Worm (Caenorhabditis elegans) whole organism, late embryonic: ENCODE results near the gene npp-26.
A peak's percentile ranks its signal among the peaks of the same experiment; 100 is the strongest.

ENCODE experiments used
- F13H6.1 ChIP-seq: sonication (generic microtip); optimal IDR thresholded peaks from 2 replicates; lab custom pipeline; 2016; ENCODE audit warnings: missing genetic modification characterization, missing compliant biosample characterization
- K02D7.2 ChIP-seq: sonication (generic microtip); optimal IDR thresholded peaks from 2 replicates; lab custom pipeline; 2017; ENCODE audit warnings: mild to moderate bottlenecking, missing genetic modification characterization, missing compliant biosample characterization
- T23F11.4 ChIP-seq: fragments of 200-800 bp; sonication (Bioruptor generic); optimal IDR thresholded peaks from 2 replicates; lab custom pipeline; 2018; ENCODE audit warnings: mild to moderate bottlenecking, missing genetic modification characterization, missing compliant biosample characterization
- Y22D7AL.16 ChIP-seq: sonication (generic microtip); optimal IDR thresholded peaks from 2 replicates; lab custom pipeline; 2016; ENCODE audit warnings: missing genetic modification characterization, missing compliant biosample characterization
- ceh-14 ChIP-seq: sonication (generic microtip); optimal IDR thresholded peaks from 2 replicates; lab custom pipeline; 2016; ENCODE audit warnings: missing genotype, missing genetic modification characterization, missing compliant biosample characterization
- ceh-18 ChIP-seq: sonication (generic microtip); optimal IDR thresholded peaks from 2 replicates; lab custom pipeline; 2016; ENCODE audit warnings: missing genetic modification characterization, missing compliant biosample characterization
- ceh-19 ChIP-seq: fragments of 200-800 bp; sonication (Bioruptor generic); optimal IDR thresholded peaks from 2 replicates; lab custom pipeline; 2018; ENCODE audit warnings: mild to moderate bottlenecking, missing genetic modification characterization, missing compliant biosample characterization
- ceh-22 ChIP-seq: sonication (generic microtip); optimal IDR thresholded peaks from 2 replicates; lab custom pipeline; 2017; ENCODE audit warnings: missing biosample characterization, missing genetic modification characterization
- ceh-31 ChIP-seq: sonication (generic microtip); optimal IDR thresholded peaks from 2 replicates; lab custom pipeline; 2016; ENCODE audit warnings: missing genetic modification characterization, missing compliant biosample characterization
- ceh-34 ChIP-seq: sonication (generic microtip); optimal IDR thresholded peaks from 2 replicates; lab custom pipeline; 2016; ENCODE audit warnings: mild to moderate bottlenecking, missing genetic modification characterization, missing compliant biosample characterization
- ceh-9 ChIP-seq: sonication (generic microtip); optimal IDR thresholded peaks from 2 replicates; lab custom pipeline; 2016; ENCODE audit warnings: mild to moderate bottlenecking, missing genetic modification characterization, inconsistent platforms, missing compliant biosample characterization
- dve-1 ChIP-seq: sonication (generic microtip); optimal IDR thresholded peaks from 2 replicates; lab custom pipeline; 2017; ENCODE audit warnings: antibody characterized with exemption, mild to moderate bottlenecking, missing genetic modification characterization, missing compliant biosample characterization
- elt-2 ChIP-seq: sonication (generic microtip); optimal IDR thresholded peaks from 2 replicates; lab custom pipeline; 2016; ENCODE audit warnings: missing genetic modification reagents, missing genetic modification characterization, missing compliant biosample characterization
- fax-1 ChIP-seq: sonication (generic microtip); optimal IDR thresholded peaks from 2 replicates; lab custom pipeline; 2016; ENCODE audit warnings: missing genotype, missing genetic modification characterization, missing compliant biosample characterization
- fkh-6 ChIP-seq: sonication (generic microtip); optimal IDR thresholded peaks from 2 replicates; lab custom pipeline; 2016; ENCODE audit warnings: missing genetic modification characterization, missing compliant biosample characterization
- hlh-6 ChIP-seq: sonication (generic microtip); optimal IDR thresholded peaks from 2 replicates; lab custom pipeline; 2016; ENCODE audit warnings: missing genotype, missing genetic modification characterization, missing compliant biosample characterization
- lim-6 ChIP-seq: sonication (generic microtip); optimal IDR thresholded peaks from 2 replicates; lab custom pipeline; 2016; ENCODE audit warnings: missing genetic modification characterization, missing compliant biosample characterization
- lin-11 ChIP-seq: fragments of 200-800 bp; sonication (Bioruptor generic); optimal IDR thresholded peaks from 2 replicates; lab custom pipeline; 2018; ENCODE audit warnings: mild to moderate bottlenecking, missing genetic modification characterization, missing compliant biosample characterization
- madf-2 ChIP-seq: sonication (generic microtip); optimal IDR thresholded peaks from 2 replicates; lab custom pipeline; 2017; ENCODE audit warnings: missing genetic modification characterization, missing compliant biosample characterization
- mec-3 ChIP-seq: sonication (generic microtip); optimal IDR thresholded peaks from 2 replicates; lab custom pipeline; 2016; ENCODE audit warnings: borderline replicate concordance, missing genetic modification characterization, missing compliant biosample characterization
- nfya-1 ChIP-seq: sonication (generic microtip); optimal IDR thresholded peaks from 2 replicates; lab custom pipeline; 2017; ENCODE audit warnings: missing genetic modification characterization, mild to moderate bottlenecking, missing compliant biosample characterization, antibody characterized with exemption, moderate library complexity
- nhr-11 ChIP-seq: fragments of 150-350 bp; optimal IDR thresholded peaks from 2 replicates; lab custom pipeline; 2014; ENCODE audit warnings: missing biosample characterization, missing genetic modification characterization
- nhr-232 ChIP-seq: sonication (generic microtip); optimal IDR thresholded peaks from 2 replicates; lab custom pipeline; 2016; ENCODE audit warnings: missing genetic modification characterization, missing compliant biosample characterization
- npax-4 ChIP-seq: sonication (generic microtip); optimal IDR thresholded peaks from 2 replicates; lab custom pipeline; 2016; ENCODE audit warnings: missing genetic modification characterization, missing compliant biosample characterization
- pag-3 ChIP-seq: sonication (generic microtip); optimal IDR thresholded peaks from 2 replicates; lab custom pipeline; 2016; ENCODE audit warnings: missing compliant biosample characterization, missing genetic modification characterization, borderline replicate concordance
- pha-2 ChIP-seq: sonication (generic microtip); optimal IDR thresholded peaks from 2 replicates; lab custom pipeline; 2017; ENCODE audit warnings: mild to moderate bottlenecking, missing genetic modification characterization, missing compliant biosample characterization
- pha-4 ChIP-seq: fragments of 150-350 bp; optimal IDR thresholded peaks from 2 replicates; lab custom pipeline; 2018; ENCODE audit warnings: missing biosample characterization, missing genetic modification reagents, missing genetic modification characterization
- pros-1 ChIP-seq: fragments of 150-350 bp; optimal IDR thresholded peaks from 2 replicates; lab custom pipeline; 2014; ENCODE audit warnings: missing biosample characterization, missing genetic modification reagents, missing genetic modification characterization
- ref-2 ChIP-seq: sonication (generic microtip); optimal IDR thresholded peaks from 2 replicates; lab custom pipeline; 2016; ENCODE audit warnings: missing genetic modification characterization, missing compliant biosample characterization
- sdc-2 ChIP-seq: sonication (generic microtip); optimal IDR thresholded peaks from 2 replicates; lab custom pipeline; 2016; ENCODE audit warnings: missing genotype, missing genetic modification characterization, missing compliant biosample characterization
- sox-2 ChIP-seq: fragments of 200-800 bp; sonication (Bioruptor generic); IDR thresholded peaks from 2 replicates; pipeline ENCODE4 v1.3.6; 2022; ENCODE audit warnings: missing genetic modification reagents, missing genetic modification characterization, missing compliant biosample characterization
- sox-4 ChIP-seq: sonication (generic microtip); optimal IDR thresholded peaks from 2 replicates; lab custom pipeline; 2017; ENCODE audit warnings: mild to moderate bottlenecking, missing genetic modification characterization, inconsistent platforms, missing compliant biosample characterization
- tbx-7 ChIP-seq: sonication (generic microtip); optimal IDR thresholded peaks from 2 replicates; lab custom pipeline; 2016; ENCODE audit warnings: missing genotype, missing genetic modification characterization, missing compliant biosample characterization
- ttx-3 ChIP-seq: sonication (generic microtip); optimal IDR thresholded peaks from 2 replicates; lab custom pipeline; 2016; ENCODE audit warnings: missing genetic modification reagents, missing genetic modification characterization, missing compliant biosample characterization
- unc-3 ChIP-seq, 2 experiments: fragments of 200-800 bp in 1 of 2; sonication (Bioruptor generic) in 1 of 2; sonication (generic microtip) in 1 of 2; conservative IDR thresholded peaks in 1 of 2; optimal IDR thresholded peaks in 1 of 2; 2 replicates each; pipeline versions ENCODE4 v1.3.6 to Lab custom; 2016 to 2022; ENCODE audit warnings: missing compliant biosample characterization in 2 of 2, missing genetic modification characterization in 2 of 2, missing genetic modification reagents in 1 of 2
- unc-42 ChIP-seq: sonication (generic microtip); optimal IDR thresholded peaks from 2 replicates; lab custom pipeline; 2016; ENCODE audit warnings: missing genotype, missing genetic modification characterization, missing compliant biosample characterization
- unc-86 ChIP-seq: sonication (generic microtip); optimal IDR thresholded peaks from 2 replicates; lab custom pipeline; 2016; ENCODE audit warnings: missing genetic modification characterization, missing compliant biosample characterization
- zip-5 ChIP-seq: sonication (generic microtip); optimal IDR thresholded peaks from 2 replicates; lab custom pipeline; 2016; ENCODE audit warnings: missing genetic modification characterization, missing compliant biosample characterization
- ztf-16 ChIP-seq: sonication (generic microtip); optimal IDR thresholded peaks from 2 replicates; lab custom pipeline; 2017; ENCODE audit warnings: missing genetic modification characterization, missing compliant biosample characterization

Gene npp-26

DNA sequence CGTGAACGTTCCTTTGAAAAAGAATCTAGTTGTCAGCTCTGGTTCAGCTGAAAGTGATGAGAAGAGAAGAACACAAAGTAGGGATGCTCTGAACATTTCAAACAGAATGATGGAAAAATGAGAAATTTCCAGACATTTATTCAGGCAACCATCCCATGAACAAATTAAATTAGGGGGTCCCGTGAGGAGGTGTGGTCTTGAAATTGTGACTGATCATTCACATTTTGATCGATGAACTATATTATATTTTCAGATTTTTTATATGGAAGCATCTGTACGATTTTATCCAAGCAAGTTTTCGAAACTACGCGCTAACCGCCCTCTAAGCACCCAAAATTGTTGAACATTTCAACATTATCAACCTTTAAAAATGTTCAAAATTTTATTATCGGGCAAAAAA, 11.5 kb downstream of the npp-26 start, which contains the start of gene R11E3.19:
Gene R11E3.19, minus strand, starts transcription at position 101 of the 400 bp plus-strand sequence.
- TF ChIP-seq ceh-22 (tag; lab: Kevin White, UChicago) (no peak), sox-4 (tag; lab: Kevin White, UChicago) (no peak), ceh-14 (tag; lab: Kevin White, UChicago) (no peak), pha-4 (tag; lab: Kevin White, UChicago) (no peak), pag-3 (no peak), Y22D7AL.16 (tag; lab: Kevin White, UChicago) (no peak), npax-4 (tag; lab: Kevin White, UChicago) (no peak), pha-2 (tag; lab: Kevin White, UChicago) (no peak), tbx-7 (tag; lab: Kevin White, UChicago) (no peak), sdc-2 (tag; lab: Kevin White, UChicago) (no peak), unc-3 (GFP tag; conservative IDR thresholded peaks at IDR 0.05; lab: Robert Waterston, UW) (no peak), unc-3 (tag; optimal IDR thresholded peaks at IDR 0.05; lab: Kevin White, UChicago) (no peak), ceh-34 (tag; lab: Kevin White, UChicago) (no peak), lin-11 (tag; lab: Kevin White, UChicago) (no peak), ceh-19 (no peak), ref-2 (tag; lab: Kevin White, UChicago) (no peak)

DNA sequence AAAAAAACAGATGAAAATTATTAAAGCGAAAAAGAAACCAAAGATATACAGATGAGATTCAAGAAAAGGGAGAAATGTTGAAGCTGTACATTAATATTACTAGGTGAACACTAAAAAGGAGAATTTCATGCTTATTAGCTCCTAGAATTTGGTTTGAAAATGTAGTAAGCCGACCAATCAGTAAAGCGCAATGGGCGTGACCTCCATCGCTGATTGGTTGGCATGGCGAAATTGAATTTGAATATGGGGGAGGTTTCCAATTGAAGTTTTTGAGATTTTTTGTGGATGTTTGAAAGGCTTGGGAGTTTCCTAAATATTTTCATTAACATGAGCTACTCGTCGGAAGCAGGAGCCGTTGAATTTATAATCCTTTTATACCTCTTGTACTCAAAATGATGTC, 12.0 kb downstream of the npp-26 start:
- peak; percentile 96 for TF ChIP-seq nfya-1 (tag; lab: Kevin White, UChicago)
- TF ChIP-seq ztf-16 (tag; lab: Kevin White, UChicago), result no peak

DNA sequence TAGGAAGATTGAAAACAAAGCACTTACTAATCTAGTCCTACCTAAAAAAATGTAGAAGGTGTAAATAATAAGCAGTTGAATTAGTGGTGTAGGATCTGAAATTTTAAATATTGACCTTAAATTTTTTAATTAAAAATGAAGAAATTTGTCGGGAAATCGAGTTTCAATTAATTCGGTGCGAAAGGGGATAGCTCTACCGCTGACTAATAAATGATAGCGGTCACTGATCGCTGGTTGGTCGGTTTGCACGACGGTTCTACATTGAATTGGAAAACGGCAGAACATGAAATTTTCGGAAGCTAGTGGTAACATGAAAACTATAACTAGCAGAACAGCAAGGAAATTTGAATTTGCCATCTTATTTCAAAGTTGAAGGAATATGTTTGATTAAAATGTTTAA, 15.6 kb downstream of the npp-26 start, which contains the start of gene set-15:
Gene set-15, minus strand, starts transcription at position 101 of the 400 bp plus-strand sequence.
- TF ChIP-seq fax-1 (tag; lab: Kevin White, UChicago), result no peak
- no peak for TF ChIP-seq zip-5 (tag; lab: Kevin White, UChicago)
- TF ChIP-seq nhr-232 (tag; lab: Kevin White, UChicago), result no peak
- no peak for TF ChIP-seq ceh-31 (tag; lab: Kevin White, UChicago)
- no peak for TF ChIP-seq hlh-6 (tag; lab: Kevin White, UChicago)
- no peak for TF ChIP-seq unc-3 (GFP tag; conservative IDR thresholded peaks at IDR 0.05; lab: Robert Waterston, UW)
- no peak for TF ChIP-seq unc-3 (tag; optimal IDR thresholded peaks at IDR 0.05; lab: Kevin White, UChicago)
- no peak for TF ChIP-seq npax-4 (tag; lab: Kevin White, UChicago)
- TF ChIP-seq T23F11.4 (GFP tag; lab: Kevin White, UChicago), result no peak
- TF ChIP-seq dve-1 (tag; lab: Kevin White, UChicago), result no peak
- no peak for TF ChIP-seq pha-4 (tag; lab: Kevin White, UChicago)
- TF ChIP-seq K02D7.2 (tag; lab: Kevin White, UChicago), result no peak
- no peak for TF ChIP-seq F13H6.1 (tag; lab: Kevin White, UChicago)
- TF ChIP-seq ttx-3 (tag; lab: Kevin White, UChicago), result no peak
- no peak for TF ChIP-seq mec-3
- TF ChIP-seq sox-2, result no peak

DNA sequence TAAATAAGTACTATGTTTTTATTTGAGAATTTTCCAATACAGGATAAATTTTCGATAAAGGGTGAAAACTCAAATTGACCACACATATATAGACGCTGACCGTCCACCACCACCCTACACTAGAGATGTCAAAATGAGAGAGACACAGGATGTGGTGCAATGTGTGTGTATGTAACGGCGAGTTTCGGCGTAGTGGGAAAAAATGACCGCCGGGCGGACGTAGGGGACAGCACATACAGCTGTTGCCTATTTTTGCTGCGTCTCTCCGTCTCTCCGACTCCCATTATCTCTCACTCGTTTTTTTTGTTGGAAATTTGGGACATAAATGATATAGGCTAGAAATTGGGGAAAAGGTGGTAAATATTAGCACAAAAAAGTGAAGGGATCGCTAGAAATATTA, 16.6 kb downstream of the npp-26 start:
- TF ChIP-seq ceh-9 (tag; lab: Kevin White, UChicago), result no peak
- no peak for TF ChIP-seq ceh-14 (tag; lab: Kevin White, UChicago)
- TF ChIP-seq nhr-11 (tag; lab: Kevin White, UChicago), result no peak
- TF ChIP-seq nfya-1 (tag; lab: Kevin White, UChicago), result peak; percentile 4
- no peak for TF ChIP-seq npax-4 (tag; lab: Kevin White, UChicago)
- no peak for TF ChIP-seq K02D7.2 (tag; lab: Kevin White, UChicago)
- no peak for TF ChIP-seq unc-86 (tag; lab: Kevin White, UChicago)
- peak; percentile 15 for TF ChIP-seq madf-2 (tag; lab: Kevin White, UChicago)
- TF ChIP-seq nhr-232 (tag; lab: Kevin White, UChicago), result no peak
- TF ChIP-seq unc-42 (tag; lab: Kevin White, UChicago), result no peak
- peak; percentile 3 for TF ChIP-seq ceh-18 (tag; lab: Kevin White, UChicago)
- peak; percentile 23 for TF ChIP-seq elt-2
- TF ChIP-seq ref-2 (tag; lab: Kevin White, UChicago), result no peak
- no peak for TF ChIP-seq fkh-6 (tag; lab: Kevin White, UChicago)
- no peak for TF ChIP-seq lim-6 (tag; lab: Kevin White, UChicago)
- no peak for TF ChIP-seq ttx-3 (tag; lab: Kevin White, UChicago)
- no peak for TF ChIP-seq pros-1 (tag; lab: Kevin White, UChicago)
- TF ChIP-seq unc-3 (GFP tag; conservative IDR thresholded peaks at IDR 0.05; lab: Robert Waterston, UW), result no peak
- TF ChIP-seq unc-3 (tag; optimal IDR thresholded peaks at IDR 0.05; lab: Kevin White, UChicago), result no peak
- no peak for TF ChIP-seq mec-3
- no peak for TF ChIP-seq ceh-34 (tag; lab: Kevin White, UChicago)
- TF ChIP-seq, all 69 proteins: peak for 4
